Fruit fly (Drosophila melanogaster) Kc167 (cell line): ENCODE measurements around the gene CG6845.

ENCODE experiments used
- Myc ChIP-seq: fragments of >200 bp; optimal IDR thresholded peaks from 2 replicates; lab custom pipeline; 2017; ENCODE audit warnings: missing external identifiers
- Sin3A ChIP-seq: fragments of >200 bp; optimal IDR thresholded peaks from 2 replicates; lab custom pipeline; 2018; ENCODE audit warnings: missing external identifiers
- h ChIP-seq: fragments of >200 bp; optimal IDR thresholded peaks from 3 replicates; lab custom pipeline; 2018; ENCODE audit warnings: missing external identifiers
- insv ChIP-seq: fragments of >200 bp; optimal IDR thresholded peaks from 3 replicates; lab custom pipeline; 2018; ENCODE audit warnings: missing external identifiers
- psq ChIP-seq: fragments of >200 bp; optimal IDR thresholded peaks from 2 replicates; lab custom pipeline; 2017; ENCODE audit warnings: missing external identifiers
- ttk ChIP-seq: sonication (Bioruptor generic); optimal IDR thresholded peaks from 2 replicates; lab custom pipeline; 2017; ENCODE audit warnings: missing external identifiers

The CG6845 gene

dm6 chr3L:145998-146576, at the start of gene CG6845:
Gene CG6845 (plus strand): TSS chr3L:146433.
- TF ChIP-seq insv (lab: Kevin White, UChicago) (no peak), Myc (lab: Kevin White, UChicago) (no peak), psq (no peak), Sin3A (lab: Kevin White, UChicago) (no peak)

- TF ChIP-seq psq = no peak
- no peak for TF ChIP-seq h (lab: Kevin White, UChicago)
- TF ChIP-seq ttk (lab: Kevin White, UChicago) = no peak
- TF ChIP-seq insv (lab: Kevin White, UChicago) = no peak
- TF ChIP-seq Myc (lab: Kevin White, UChicago) = no peak
Measured at dm6 chr3L:97823-98222, 48.4 kb upstream of the CG6845 start.

DNA sequence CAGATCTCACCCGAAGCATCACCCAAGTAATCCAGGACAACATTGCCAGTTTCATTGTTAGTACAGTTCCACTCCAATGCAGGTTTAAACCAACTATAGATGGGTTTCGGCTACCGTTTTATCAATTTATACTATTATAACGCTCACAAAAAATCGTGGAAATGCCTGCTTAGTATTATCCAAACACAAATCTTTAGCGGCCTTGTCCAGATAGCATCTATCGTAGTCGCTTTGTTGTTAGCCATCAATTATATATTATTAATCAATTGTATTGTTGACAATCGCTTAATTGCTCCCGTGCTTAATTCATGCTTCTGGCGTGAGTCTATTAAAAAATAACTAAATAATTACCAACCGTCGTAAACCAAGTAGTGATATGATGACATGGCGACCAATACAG, 48.0 kb upstream of the CG6845 start, which contains the start of gene CG12483:
Gene CG12483 (minus strand): TSS at position 101 of the 400 bp plus-strand sequence.
- no peak for TF ChIP-seq Myc (lab: Kevin White, UChicago)
- TF ChIP-seq psq = no peak
- TF ChIP-seq insv (lab: Kevin White, UChicago) = no peak
- TF ChIP-seq h (lab: Kevin White, UChicago) = no peak
- TF ChIP-seq ttk (lab: Kevin White, UChicago) = no peak
- TF ChIP-seq Sin3A (lab: Kevin White, UChicago) = no peak

DNA sequence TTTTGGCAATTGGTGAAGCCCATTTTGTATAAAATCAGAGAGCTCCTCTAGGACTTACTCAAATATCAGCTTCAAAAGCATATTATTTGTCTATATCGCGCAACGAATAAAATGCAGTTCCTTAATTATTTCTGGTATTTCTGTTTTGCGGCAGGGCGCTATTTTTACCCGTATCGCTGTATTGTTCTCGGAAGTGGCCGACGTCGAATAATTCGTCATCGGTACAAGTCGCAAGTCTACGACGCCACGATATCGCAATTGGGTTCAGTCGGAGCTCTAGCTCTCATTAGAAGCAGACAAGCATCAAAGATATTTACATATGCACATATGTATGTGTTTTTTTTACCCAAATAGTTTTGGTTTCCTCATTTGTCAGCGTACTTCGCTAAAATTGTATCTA, 42.2 kb upstream of the CG6845 start:
- TF ChIP-seq h (lab: Kevin White, UChicago) (no peak), ttk (lab: Kevin White, UChicago) (no peak), insv (lab: Kevin White, UChicago) (no peak)

- TF ChIP-seq ttk (lab: Kevin White, UChicago) (no peak), Myc (lab: Kevin White, UChicago) (no peak), h (lab: Kevin White, UChicago) (no peak), psq (no peak), Sin3A (lab: Kevin White, UChicago) (no peak), insv (lab: Kevin White, UChicago) (no peak)
Measured at dm6 chr3L:109058-109457, 37.2 kb upstream of the CG6845 start.

DNA sequence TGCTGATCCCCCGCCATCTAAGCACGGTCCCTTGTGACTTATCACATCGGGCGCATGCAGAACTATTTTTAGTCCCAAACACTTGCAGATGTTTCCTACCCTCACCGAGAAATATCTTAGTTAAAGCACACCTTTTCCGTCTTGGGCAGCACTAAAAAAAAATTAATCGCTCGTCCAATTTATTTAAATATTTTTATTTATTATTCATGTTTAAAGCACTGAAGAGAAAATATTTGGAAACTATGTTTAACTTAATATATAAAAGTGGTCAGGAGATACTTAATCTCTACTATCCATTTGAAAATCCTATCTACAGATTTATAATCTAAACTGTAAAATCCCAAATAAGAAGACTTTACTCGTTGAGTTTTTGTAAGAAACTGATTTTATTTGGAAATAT, 36.3 kb upstream of the CG6845 start:
- TF ChIP-seq psq (no peak), Myc (lab: Kevin White, UChicago) (no peak), ttk (lab: Kevin White, UChicago) (no peak), insv (lab: Kevin White, UChicago) (no peak), h (lab: Kevin White, UChicago) (no peak), Sin3A (lab: Kevin White, UChicago) (no peak)

DNA sequence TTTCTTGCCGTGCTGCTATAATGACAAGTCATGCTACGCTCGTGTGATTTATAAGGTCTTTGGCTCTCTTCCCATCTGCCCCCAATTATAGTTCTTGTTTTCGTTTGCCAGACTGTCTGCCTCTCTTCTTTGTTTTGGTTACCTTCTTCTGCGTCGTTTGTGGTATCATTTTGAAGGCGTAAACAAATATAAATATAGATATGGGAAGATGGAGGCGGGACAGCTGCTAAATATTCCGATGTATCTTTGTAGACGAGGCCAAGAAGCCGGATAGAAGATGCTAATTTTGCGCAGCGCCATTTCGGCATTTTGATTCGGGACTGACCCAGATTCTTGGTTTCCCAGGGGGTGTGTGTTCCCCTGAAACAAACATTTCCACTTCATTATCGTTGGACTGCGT, 26.8 kb upstream of the CG6845 start:
- no peak for TF ChIP-seq insv (lab: Kevin White, UChicago)
- no peak for TF ChIP-seq psq
- no peak for TF ChIP-seq ttk (lab: Kevin White, UChicago)
- no peak for TF ChIP-seq h (lab: Kevin White, UChicago)
- TF ChIP-seq Myc (lab: Kevin White, UChicago) = no peak

DNA sequence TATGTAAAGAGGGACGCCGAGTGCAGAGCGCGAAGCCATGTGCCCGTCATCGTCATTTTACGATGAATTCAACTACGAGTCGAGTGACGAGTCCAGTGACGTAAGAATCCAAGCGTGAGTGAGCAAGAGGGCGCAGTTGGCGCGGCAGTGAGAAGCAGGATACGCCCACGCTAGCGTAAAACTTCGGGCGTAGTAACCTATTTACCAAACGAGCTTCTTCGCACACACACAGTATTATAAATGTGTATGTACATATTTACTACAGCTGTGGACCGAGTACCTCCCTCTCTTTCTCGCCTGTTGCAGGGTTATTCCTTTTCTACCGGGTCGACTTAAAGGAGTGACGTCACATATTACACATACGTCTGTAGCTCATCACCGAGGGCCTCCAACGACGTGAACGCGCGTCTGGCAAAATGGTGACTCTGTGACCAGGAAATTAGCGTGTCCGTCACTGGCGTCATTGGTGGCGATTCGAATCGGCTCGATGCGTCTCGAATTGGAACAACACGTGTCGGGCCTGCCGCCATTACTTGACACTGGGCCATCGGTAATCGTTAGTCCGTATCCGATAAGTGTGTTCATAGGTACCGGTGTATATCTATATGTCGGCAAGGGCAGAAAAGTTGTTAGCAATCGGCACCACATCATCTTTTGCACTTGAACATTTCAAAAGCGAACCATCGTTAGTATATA, 22.3 kb upstream of the CG6845 start:
- TF ChIP-seq h (lab: Kevin White, UChicago) = no peak
- no peak for TF ChIP-seq insv (lab: Kevin White, UChicago)
- no peak for TF ChIP-seq Sin3A (lab: Kevin White, UChicago)
- no peak for TF ChIP-seq psq
- no peak for TF ChIP-seq Myc (lab: Kevin White, UChicago)

DNA sequence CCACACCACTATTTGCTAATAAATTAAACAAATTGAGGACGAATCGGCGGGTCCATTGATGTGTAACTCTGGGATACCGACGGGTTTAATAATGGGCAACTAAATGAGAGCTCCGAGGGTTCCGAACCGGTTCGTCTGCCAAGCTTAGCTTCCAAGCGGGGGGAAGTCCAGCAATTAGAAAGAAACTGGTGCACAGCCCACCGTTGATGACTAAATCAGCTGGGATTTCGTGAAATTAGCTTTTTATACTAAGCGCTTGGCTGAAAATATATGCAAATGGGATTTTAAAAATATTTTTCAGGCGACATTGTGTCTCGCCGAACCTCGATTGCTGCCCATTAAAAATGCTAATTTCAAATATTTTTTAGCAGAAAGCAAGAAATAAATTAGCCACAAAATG, 18.8 kb upstream of the CG6845 start:
- TF ChIP-seq Sin3A (lab: Kevin White, UChicago) (no peak), h (lab: Kevin White, UChicago) (no peak), ttk (lab: Kevin White, UChicago) (no peak), Myc (lab: Kevin White, UChicago) (no peak), psq (no peak), insv (lab: Kevin White, UChicago) (no peak)

DNA sequence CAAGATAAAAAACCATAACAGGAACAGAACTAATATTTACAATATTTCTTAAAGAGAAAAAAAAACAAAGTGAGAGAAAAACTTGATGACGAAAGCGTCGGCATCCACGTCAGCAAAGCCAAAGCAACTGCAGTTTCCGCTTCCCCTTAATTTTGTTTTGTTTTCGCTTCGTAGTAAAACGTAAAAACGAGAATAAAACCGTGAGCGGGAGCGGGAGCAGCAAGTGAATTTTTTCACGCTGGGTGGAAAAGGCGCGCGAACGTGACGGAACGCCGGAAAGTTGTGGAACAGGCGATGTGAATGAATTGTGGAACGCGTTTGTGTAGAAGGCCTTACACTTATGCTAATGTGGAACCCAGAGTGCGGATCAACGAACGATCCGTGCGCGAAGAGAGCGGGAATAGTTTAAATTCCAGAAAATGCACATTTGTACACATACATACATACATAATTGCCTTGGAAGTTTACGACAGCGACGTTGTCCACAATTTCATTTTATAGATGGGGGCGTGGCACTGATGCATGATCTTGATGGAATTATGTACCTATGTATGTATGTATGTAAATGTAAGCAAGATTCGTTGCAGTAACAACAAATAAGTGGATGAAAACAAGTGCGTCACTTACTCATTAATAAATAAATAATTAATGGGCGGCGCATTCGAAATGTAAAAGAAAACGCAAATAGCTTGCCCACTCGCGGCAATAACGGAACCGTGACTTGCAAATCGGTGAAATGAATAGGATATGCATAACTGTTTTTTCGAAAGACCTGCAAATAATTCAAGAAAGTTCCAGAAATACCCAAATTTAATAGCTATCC, 17.7 kb upstream of the CG6845 start:
- no peak for TF ChIP-seq Sin3A (lab: Kevin White, UChicago)
- no peak for TF ChIP-seq insv (lab: Kevin White, UChicago)
- TF ChIP-seq h (lab: Kevin White, UChicago) = no peak
- no peak for TF ChIP-seq psq
- TF ChIP-seq ttk (lab: Kevin White, UChicago) = no peak

DNA sequence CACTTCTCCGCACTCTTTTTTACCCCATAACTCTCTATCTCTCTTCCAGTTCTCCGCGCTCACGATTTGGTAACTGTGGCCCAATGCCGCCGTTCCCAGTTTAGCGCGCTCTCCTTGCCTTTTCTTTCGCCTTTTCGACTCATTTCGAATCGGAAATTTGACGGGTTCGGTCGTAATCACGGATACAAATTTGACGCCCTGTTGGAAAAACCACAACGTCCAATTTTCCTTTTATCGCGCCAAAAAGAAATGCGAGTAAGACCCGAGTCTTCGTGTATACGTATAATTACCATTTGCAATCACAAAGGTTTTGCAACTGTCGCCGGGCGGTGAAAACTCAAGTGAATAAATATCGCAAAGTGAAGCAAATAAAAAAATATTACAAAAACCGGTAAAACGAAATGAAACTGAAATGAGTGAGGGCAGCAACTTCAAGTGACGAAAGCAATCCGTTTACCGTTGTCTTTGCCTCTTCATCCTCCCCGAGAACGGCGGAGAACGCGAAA, 16.9 kb upstream of the CG6845 start, which contains the start of gene Pdk1:
Gene Pdk1 (plus strand): TSS at position 140 of the 506 bp plus-strand sequence.
- TF ChIP-seq Myc (lab: Kevin White, UChicago) (no peak), ttk (lab: Kevin White, UChicago) (no peak), Sin3A (lab: Kevin White, UChicago) (no peak), psq (no peak), insv (lab: Kevin White, UChicago) (no peak), h (lab: Kevin White, UChicago) (no peak)
